Fruit fly (Drosophila melanogaster) whole organism, embryonic: ENCODE data around the gene Rbfox1.

ENCODE experiments used
- Antp ChIP-seq: fragments of 200-800 bp; sonication (Bioruptor generic); optimal IDR thresholded peaks from 3 replicates; lab custom pipeline; 2016; ENCODE audit warnings: missing biosample characterization, missing genetic modification characterization
- Atf6 ChIP-seq: fragments of 200-800 bp; sonication (Bioruptor generic); IDR thresholded peaks from 2 replicates; pipeline ENCODE4 v1.3.6; 2022; ENCODE audit warnings: missing biosample characterization, missing genetic modification characterization
- BtbVII ChIP-seq: fragments of 200-800 bp; sonication (Bioruptor generic); optimal IDR thresholded peaks from 3 replicates; lab custom pipeline; 2017; ENCODE audit warnings: missing biosample characterization, mild to moderate bottlenecking, missing genetic modification characterization
- CG12391 ChIP-seq: fragments of 200-800 bp; sonication (Bioruptor generic); optimal IDR thresholded peaks from 3 replicates; lab custom pipeline; 2018; ENCODE audit warnings: missing biosample characterization, mild to moderate bottlenecking, missing genetic modification characterization, moderate library complexity
- CG12659 ChIP-seq: fragments of 200-800 bp; sonication (Bioruptor generic); optimal IDR thresholded peaks from 3 replicates; lab custom pipeline; 2017; ENCODE audit warnings: mild to moderate bottlenecking, missing biosample characterization, missing genetic modification reagents, missing genetic modification characterization
- CG14441 ChIP-seq: fragments of 200-800 bp; sonication (Bioruptor generic); IDR thresholded peaks from 2 replicates; pipeline ENCODE4 v1.3.6; 2022; ENCODE audit warnings: missing biosample characterization, missing genetic modification characterization
- CG17385 ChIP-seq: fragments of 200-800 bp; sonication (Bioruptor generic); optimal IDR thresholded peaks from 3 replicates; lab custom pipeline; 2018; ENCODE audit warnings: missing biosample characterization, mild to moderate bottlenecking, missing genetic modification characterization
- CG1792 ChIP-seq: fragments of 200-800 bp; sonication (Bioruptor generic); optimal IDR thresholded peaks from 2 replicates; lab custom pipeline; 2016; ENCODE audit warnings: missing biosample characterization, missing genetic modification characterization
- CG31365 ChIP-seq: fragments of 200-800 bp; sonication (Bioruptor generic); optimal IDR thresholded peaks from 2 replicates; lab custom pipeline; 2018; ENCODE audit warnings: missing biosample characterization, mild to moderate bottlenecking, missing genetic modification characterization
- CG31388 ChIP-seq: fragments of 200-800 bp; sonication (Bioruptor generic); optimal IDR thresholded peaks from 2 replicates; lab custom pipeline; 2016; ENCODE audit warnings: missing biosample characterization, missing genetic modification characterization
- CG3847 ChIP-seq: fragments of 200-800 bp; sonication (Bioruptor generic); IDR thresholded peaks from 2 replicates; pipeline ENCODE4 v1.3.6; 2022; ENCODE audit warnings: missing biosample characterization, missing genetic modification characterization
- CG42726 ChIP-seq: fragments of 200-800 bp; sonication (Bioruptor generic); IDR thresholded peaks from 2 replicates; pipeline ENCODE4 v1.3.6; 2022; ENCODE audit warnings: missing biosample characterization, missing genetic modification characterization; ENCODE audit not compliant: partially characterized antibody
- CG43689 ChIP-seq: fragments of 200-800 bp; sonication (Bioruptor generic); IDR thresholded peaks from 2 replicates; pipeline ENCODE4 v1.3.6; 2022; ENCODE audit warnings: missing biosample characterization, missing genetic modification characterization
- CG4707 ChIP-seq: fragments of 200-800 bp; sonication (Bioruptor generic); optimal IDR thresholded peaks from 2 replicates; lab custom pipeline; 2018; ENCODE audit warnings: missing biosample characterization, mild to moderate bottlenecking, missing genetic modification characterization, moderate library complexity
- CG6791 ChIP-seq: fragments of 200-800 bp; sonication (Bioruptor generic); IDR thresholded peaks from 3 replicates; pipeline ENCODE4 v1.3.6; 2022; ENCODE audit warnings: missing biosample characterization, missing genetic modification characterization; ENCODE audit not compliant: partially characterized antibody
- CG8281 ChIP-seq: fragments of 200-800 bp; sonication (Bioruptor generic); optimal IDR thresholded peaks from 2 replicates; lab custom pipeline; 2018; ENCODE audit warnings: missing biosample characterization, mild to moderate bottlenecking, missing genetic modification characterization, moderate library complexity
- CG9215 ChIP-seq: fragments of 200-800 bp; sonication (Bioruptor generic); IDR thresholded peaks from 2 replicates; pipeline ENCODE4 v1.3.6; 2022; ENCODE audit warnings: missing biosample characterization, missing genetic modification characterization
- Deaf1 ChIP-seq: fragments of 200-800 bp; optimal IDR thresholded peaks from 3 replicates; lab custom pipeline; 2019; ENCODE audit warnings: missing biosample characterization, mild to moderate bottlenecking, missing genetic modification characterization, moderate library complexity
- HmgD ChIP-seq: fragments of 200-800 bp; sonication (Bioruptor generic); optimal IDR thresholded peaks from 3 replicates; lab custom pipeline; 2016; ENCODE audit warnings: missing biosample characterization, missing genetic modification characterization
- Hr3 ChIP-seq: fragments of 200-800 bp; sonication (Bioruptor generic); optimal IDR thresholded peaks from 3 replicates; lab custom pipeline; 2016; ENCODE audit warnings: missing biosample characterization, missing genetic modification characterization
- Lim3 ChIP-seq: fragments of 200-800 bp; sonication (Bioruptor generic); IDR thresholded peaks from 2 replicates; pipeline ENCODE4 v1.3.6; 2022; ENCODE audit warnings: missing biosample characterization, missing genetic modification characterization
- MBD-R2 ChIP-seq: fragments of 200-800 bp; sonication (Bioruptor generic); IDR thresholded peaks from 2 replicates; pipeline ENCODE4 v1.3.6; 2022; ENCODE audit warnings: missing biosample characterization, missing genetic modification characterization
- Meics ChIP-seq: fragments of 200-800 bp; sonication (Bioruptor generic); optimal IDR thresholded peaks from 2 replicates; lab custom pipeline; 2017; ENCODE audit warnings: missing biosample characterization, mild to moderate bottlenecking, missing genetic modification characterization
- Oaz ChIP-seq: fragments of 200-800 bp; sonication (Bioruptor generic); IDR thresholded peaks from 2 replicates; pipeline ENCODE4 v1.3.6; 2022; ENCODE audit warnings: missing biosample characterization, missing genetic modification characterization
- Ptx1 ChIP-seq: fragments of 200-800 bp; sonication (Bioruptor generic); IDR thresholded peaks from 2 replicates; pipeline ENCODE4 v1.3.6; 2022; ENCODE audit warnings: missing biosample characterization, missing genetic modification characterization
- Ssrp ChIP-seq: fragments of 200-800 bp; sonication (Bioruptor generic); optimal IDR thresholded peaks from 2 replicates; lab custom pipeline; 2018; ENCODE audit warnings: missing biosample characterization, mild to moderate bottlenecking, missing genetic modification characterization, moderate library complexity
- Stat92E ChIP-seq, 3 experiments: fragments of >200 bp in 2 of 3; fragments of 200-800 bp in 1 of 3; sonication (Bioruptor generic) in 1 of 3; optimal IDR thresholded peaks; 2 replicates each; lab custom pipeline; 2017 to 2019; ENCODE audit warnings: missing biosample characterization in 3 of 3, missing genetic modification characterization in 3 of 3, mild to moderate bottlenecking in 1 of 3, moderate library complexity in 1 of 3
- Trl ChIP-seq, 3 experiments: fragments of >200 bp in 2 of 3; fragments of 200-800 bp in 1 of 3; sonication (Bioruptor generic) in 1 of 3; optimal IDR thresholded peaks; 2 replicates in 1 of 3; 3 replicates in 2 of 3; lab custom pipeline; 2016 to 2017; ENCODE audit warnings: missing biosample characterization in 1 of 3, missing genetic modification characterization in 1 of 3
- br ChIP-seq: fragments of >200 bp; optimal IDR thresholded peaks from 2 replicates; lab custom pipeline; 2017
- bsh ChIP-seq, 2 experiments: fragments of 200-800 bp; sonication (Bioruptor generic); optimal IDR thresholded peaks; 2 replicates each; lab custom pipeline; 2017 to 2018; ENCODE audit warnings: mild to moderate bottlenecking in 2 of 2, missing biosample characterization in 2 of 2, missing genetic modification characterization in 2 of 2, moderate library complexity in 1 of 2
- chinmo ChIP-seq: fragments of 200-800 bp; sonication (Bioruptor generic); IDR thresholded peaks from 4 replicates; pipeline ENCODE4 v1.3.6; 2022; ENCODE audit warnings: missing biosample characterization, missing genetic modification characterization; ENCODE audit not compliant: partially characterized antibody
- dati ChIP-seq: fragments of 200-800 bp; sonication (Bioruptor generic); IDR thresholded peaks from 2 replicates; pipeline ENCODE4 v1.3.6; 2022; ENCODE audit warnings: missing biosample characterization, missing genetic modification characterization
- ems ChIP-seq: fragments of 200-800 bp; sonication (Bioruptor generic); optimal IDR thresholded peaks from 3 replicates; lab custom pipeline; 2016; ENCODE audit warnings: missing biosample characterization, missing genetic modification characterization
- esg ChIP-seq: fragments of 200-800 bp; sonication (Bioruptor generic); conservative IDR thresholded peaks from 2 replicates; pipeline ENCODE4 v1.3.6; 2022; ENCODE audit warnings: missing biosample characterization, missing genetic modification characterization
- fd102C ChIP-seq: fragments of 200-800 bp; sonication (Bioruptor generic); optimal IDR thresholded peaks from 2 replicates; lab custom pipeline; 2018; ENCODE audit warnings: missing biosample characterization, mild to moderate bottlenecking, missing genetic modification characterization, moderate library complexity
- gcm ChIP-seq: fragments of 200-800 bp; sonication (Bioruptor generic); optimal IDR thresholded peaks from 2 replicates; lab custom pipeline; 2019; ENCODE audit warnings: missing biosample characterization, mild to moderate bottlenecking, missing genetic modification characterization, moderate library complexity
- jing ChIP-seq: fragments of 200-800 bp; sonication (Bioruptor generic); optimal IDR thresholded peaks from 2 replicates; lab custom pipeline; 2018; ENCODE audit warnings: missing biosample characterization, mild to moderate bottlenecking, missing genetic modification characterization
- jumu ChIP-seq: fragments of 200-800 bp; sonication (Bioruptor generic); optimal IDR thresholded peaks from 3 replicates; lab custom pipeline; 2016; ENCODE audit warnings: missing biosample characterization, missing genetic modification characterization
- mam ChIP-seq: fragments of 200-800 bp; sonication (Bioruptor generic); optimal IDR thresholded peaks from 3 replicates; lab custom pipeline; 2016; ENCODE audit warnings: missing biosample characterization, missing genetic modification characterization
- prd ChIP-seq, 3 experiments: fragments of >200 bp in 2 of 3; fragments of 200-800 bp in 1 of 3; sonication (Bioruptor generic) in 1 of 3; optimal IDR thresholded peaks in 2 of 3; IDR thresholded peaks in 1 of 3; 2 replicates in 2 of 3; 3 replicates in 1 of 3; pipeline versions ENCODE4 v1.3.6 to Lab custom; 2017 to 2022; ENCODE audit warnings: missing biosample characterization in 1 of 3, missing genetic modification characterization in 1 of 3
- pros ChIP-seq: fragments of 200-800 bp; sonication (Bioruptor generic); optimal IDR thresholded peaks from 3 replicates; lab custom pipeline; 2019; ENCODE audit warnings: missing biosample characterization, mild to moderate bottlenecking, missing genetic modification characterization, moderate library complexity
- pzg ChIP-seq: fragments of 200-800 bp; sonication (Bioruptor generic); optimal IDR thresholded peaks from 3 replicates; lab custom pipeline; 2018; ENCODE audit warnings: missing biosample characterization, mild to moderate bottlenecking, missing genetic modification characterization, moderate library complexity
- slbo ChIP-seq: fragments of 200-800 bp; sonication (Bioruptor generic); IDR thresholded peaks from 2 replicates; pipeline ENCODE4 v1.3.6; 2022; ENCODE audit warnings: missing biosample characterization, missing genetic modification characterization
- sqz ChIP-seq: fragments of 200-800 bp; sonication (Bioruptor generic); optimal IDR thresholded peaks from 3 replicates; lab custom pipeline; 2018; ENCODE audit warnings: missing biosample characterization, mild to moderate bottlenecking, missing genetic modification characterization
- tna ChIP-seq: fragments of 200-800 bp; sonication (Bioruptor generic); IDR thresholded peaks from 2 replicates; pipeline ENCODE4 v1.3.6; 2022; ENCODE audit warnings: missing biosample characterization, missing genetic modification characterization; ENCODE audit not compliant: partially characterized antibody
- tup ChIP-seq: fragments of 200-800 bp; sonication (Bioruptor generic); optimal IDR thresholded peaks from 2 replicates; lab custom pipeline; 2016; ENCODE audit warnings: missing biosample characterization, mild to moderate bottlenecking, missing genetic modification characterization, moderate library complexity
- tx ChIP-seq: fragments of 200-800 bp; sonication (Bioruptor generic); optimal IDR thresholded peaks from 2 replicates; lab custom pipeline; 2016; ENCODE audit warnings: missing biosample characterization, missing genetic modification characterization
- wdn ChIP-seq: fragments of 200-800 bp; sonication (Bioruptor generic); IDR thresholded peaks from 2 replicates; pipeline ENCODE4 v1.3.6; 2022; ENCODE audit warnings: missing biosample characterization, missing genetic modification characterization
- zf30C ChIP-seq: fragments of 200-800 bp; sonication (Bioruptor generic); optimal IDR thresholded peaks from 3 replicates; lab custom pipeline; 2018; ENCODE audit warnings: missing biosample characterization, mild to moderate bottlenecking, missing genetic modification characterization

Gene Rbfox1

DNA sequence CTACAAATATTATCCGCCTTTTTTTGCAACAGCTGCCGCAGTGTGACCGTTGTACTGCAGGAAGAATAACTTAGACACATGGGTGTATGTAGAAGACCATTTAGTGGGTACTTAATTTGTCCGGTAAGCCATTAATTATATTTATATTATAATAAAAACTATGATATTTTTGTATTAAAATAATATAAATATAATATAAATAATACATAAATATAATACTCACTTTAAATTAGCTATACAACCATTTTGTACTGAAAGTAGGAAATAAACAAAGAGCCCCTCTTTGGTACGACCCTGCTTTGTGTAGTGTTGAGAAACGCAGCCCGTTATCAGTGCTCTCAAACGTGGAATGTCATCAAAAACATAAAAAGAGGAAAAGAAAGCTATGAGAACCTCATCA is 156.6 kb downstream of the Rbfox1 start, which contains the start of gene Cnep1r2 (continued):
- TF ChIP-seq CG42726 (no peak), jing (GFP tag; lab: Kevin White, UChicago) (peak; percentile 74), Ptx1 (GFP tag; lab: Robert Waterston, UW) (peak; percentile 98), Ssrp (tag; lab: Kevin White, UChicago) (peak; percentile 98), Oaz (peak; percentile 73; the same call in 1 of the 2 replicates), Deaf1 (peak; percentile 81), CG1792 (GFP tag; lab: Kevin White, UChicago) (peak; percentile 16), Meics (GFP tag; lab: Kevin White, UChicago) (peak; percentile 96), tx (GFP tag; lab: Kevin White, UChicago) (peak; percentile 70), CG14441 (GFP tag; lab: Robert Waterston, UW) (peak; percentile 94), wdn (GFP tag; lab: Robert Waterston, UW) (peak; percentile 89), bsh (GFP tag; optimal IDR thresholded peaks at IDR 0.05; lab: Kevin White, UChicago) (peak; percentile 83 to 97), CG8281 (tag; lab: Kevin White, UChicago) (peak; percentile 88), CG31365 (tag; lab: Kevin White, UChicago) (no peak), HmgD (GFP tag; lab: Kevin White, UChicago) (no peak), Hr3 (GFP tag; lab: Kevin White, UChicago) (peak; percentile 98), CG17385 (GFP tag; lab: Kevin White, UChicago) (peak; percentile 93), CG12659 (GFP tag; lab: Kevin White, UChicago) (peak; percentile 97), CG12391 (tag; lab: Kevin White, UChicago) (peak; percentile 98), CG43689 (GFP tag; lab: Robert Waterston, UW) (peak; percentile 88), chinmo (no peak), pzg (GFP tag; lab: Kevin White, UChicago) (peak; percentile 21), Atf6 (GFP tag; lab: Robert Waterston, UW) (peak; percentile 86), Trl (optimal IDR thresholded peaks at IDR 0.05; lab: Kevin White, UChicago) (no peak), Trl (GFP tag; optimal IDR thresholded peaks at IDR 0.05; lab: Kevin White, UChicago) (peak; percentile 65), Antp (GFP tag; lab: Kevin White, UChicago) (peak; percentile 66), BtbVII (GFP tag; lab: Kevin White, UChicago) (peak; percentile 86), CG4707 (GFP tag; lab: Kevin White, UChicago) (peak; percentile 72), sqz (peak; percentile 95), dati (GFP tag; lab: Robert Waterston, UW) (peak; percentile 69; the same call in 1 of the 2 replicates), tup (GFP tag; lab: Kevin White, UChicago) (peak; percentile 83), mam (GFP tag; lab: Kevin White, UChicago) (peak; percentile 82), br (lab: Kevin White, UChicago) (no peak), jumu (GFP tag; lab: Kevin White, UChicago) (peak; percentile 53), ems (GFP tag; lab: Kevin White, UChicago) (peak; percentile 49), prd (optimal IDR thresholded peaks at IDR 0.05; lab: Kevin White, UChicago) (no peak), prd (GFP tag; IDR thresholded peaks at IDR 0.05; lab: Robert Waterston, UW) (peak; percentile 98), zf30C (GFP tag; lab: Kevin White, UChicago) (peak; percentile 47), CG9215 (GFP tag; lab: Robert Waterston, UW) (peak; percentile 95), gcm (GFP tag; lab: Kevin White, UChicago) (peak; percentile 97), pros (GFP tag; lab: Kevin White, UChicago) (peak; percentile 60), esg (GFP tag; lab: Robert Waterston, UW) (peak; percentile 96), tna (GFP tag; lab: Robert Waterston, UW) (no peak), Stat92E (GFP tag; optimal IDR thresholded peaks at IDR 0.05; lab: Kevin White, UChicago) (peak in 1 of 3 experiments; percentile 83), CG3847 (GFP tag; lab: Robert Waterston, UW) (peak; percentile 98), fd102C (GFP tag; lab: Kevin White, UChicago) (peak; percentile 58), CG31388 (GFP tag; lab: Kevin White, UChicago) (peak; percentile 70), slbo (GFP tag; lab: Robert Waterston, UW) (peak; percentile 98), CG6791 (GFP tag; lab: Robert Waterston, UW) (no peak), MBD-R2 (GFP tag; lab: Robert Waterston, UW) (peak; percentile 93), Lim3 (GFP tag; lab: Robert Waterston, UW) (peak; percentile 72)
